Fruit fly (Drosophila melanogaster) whole organism, embryonic: ENCODE measurements around the gene Sap130.

Experiments used
- ATbp ChIP-seq: fragments of 200-800 bp; sonication (Bioruptor generic); optimal IDR thresholded peaks from 2 replicates; lab custom pipeline; 2017; ENCODE audit warnings: missing biosample characterization, mild to moderate bottlenecking, missing genetic modification characterization, missing genetic modification reagents
- Atf3 ChIP-seq: fragments of 200-800 bp; sonication (Bioruptor generic); optimal IDR thresholded peaks from 3 replicates; lab custom pipeline; 2016; ENCODE audit warnings: missing biosample characterization, missing genetic modification characterization
- Atf6 ChIP-seq: fragments of 200-800 bp; sonication (Bioruptor generic); IDR thresholded peaks from 2 replicates; pipeline ENCODE4 v1.3.6; 2022; ENCODE audit warnings: missing biosample characterization, missing genetic modification characterization
- CG10565 ChIP-seq: fragments of 200-800 bp; sonication (Bioruptor generic); optimal IDR thresholded peaks from 3 replicates; lab custom pipeline; 2016; ENCODE audit warnings: missing biosample characterization, mild to moderate bottlenecking, missing genetic modification characterization
- CG11093 ChIP-seq: fragments of 200-800 bp; sonication (Bioruptor generic); IDR thresholded peaks from 3 replicates; pipeline ENCODE4 v1.3.6; 2022; ENCODE audit warnings: missing biosample characterization, missing genetic modification characterization
- CG11456 ChIP-seq: fragments of 200-800 bp; sonication (Bioruptor generic); IDR thresholded peaks from 3 replicates; pipeline ENCODE4 v1.3.6; 2022; ENCODE audit warnings: missing biosample characterization, missing genetic modification characterization
- CG12219 ChIP-seq: fragments of 200-800 bp; sonication (Bioruptor generic); optimal IDR thresholded peaks from 3 replicates; lab custom pipeline; 2018; ENCODE audit warnings: missing biosample characterization, mild to moderate bottlenecking, missing genetic modification characterization
- CG1233 ChIP-seq: fragments of 200-800 bp; sonication (Bioruptor generic); optimal IDR thresholded peaks from 4 replicates; lab custom pipeline; 2018; ENCODE audit warnings: missing biosample characterization, mild to moderate bottlenecking, missing genetic modification characterization
- CG12391 ChIP-seq: fragments of 200-800 bp; sonication (Bioruptor generic); optimal IDR thresholded peaks from 3 replicates; lab custom pipeline; 2018; ENCODE audit warnings: missing biosample characterization, mild to moderate bottlenecking, missing genetic modification characterization, moderate library complexity
- CG14014 ChIP-seq: fragments of 200-800 bp; sonication (Bioruptor generic); IDR thresholded peaks from 2 replicates; pipeline ENCODE4 v1.3.6; 2022; ENCODE audit warnings: missing biosample characterization, missing genetic modification characterization
- CG15073 ChIP-seq: fragments of 200-800 bp; sonication (Bioruptor generic); optimal IDR thresholded peaks from 2 replicates; lab custom pipeline; 2016; ENCODE audit warnings: missing biosample characterization, missing genetic modification characterization
- CG15269 ChIP-seq: fragments of 200-800 bp; sonication (Bioruptor generic); optimal IDR thresholded peaks from 2 replicates; lab custom pipeline; 2018; ENCODE audit warnings: missing biosample characterization, mild to moderate bottlenecking, missing genetic modification characterization, moderate library complexity
- CG17328 ChIP-seq: fragments of 200-800 bp; sonication (Bioruptor generic); IDR thresholded peaks from 2 replicates; pipeline ENCODE4 v1.3.6; 2022; ENCODE audit warnings: missing biosample characterization, missing genetic modification characterization
- CG1792 ChIP-seq: fragments of 200-800 bp; sonication (Bioruptor generic); optimal IDR thresholded peaks from 2 replicates; lab custom pipeline; 2016; ENCODE audit warnings: missing biosample characterization, missing genetic modification characterization
- CG18011 ChIP-seq: fragments of 200-800 bp; sonication (Bioruptor generic); optimal IDR thresholded peaks from 2 replicates; lab custom pipeline; 2017; ENCODE audit warnings: missing biosample characterization, missing genetic modification characterization, mild to moderate bottlenecking, moderate library complexity, missing genotype
- CG2116 ChIP-seq: fragments of 200-800 bp; sonication (Bioruptor generic); optimal IDR thresholded peaks from 3 replicates; lab custom pipeline; 2018; ENCODE audit warnings: missing biosample characterization, mild to moderate bottlenecking, missing genetic modification characterization
- CG3065 ChIP-seq: fragments of 200-800 bp; sonication (Bioruptor generic); optimal IDR thresholded peaks from 2 replicates; lab custom pipeline; 2016; ENCODE audit warnings: missing biosample characterization, missing genetic modification characterization
- CG31388 ChIP-seq: fragments of 200-800 bp; sonication (Bioruptor generic); optimal IDR thresholded peaks from 2 replicates; lab custom pipeline; 2016; ENCODE audit warnings: missing biosample characterization, missing genetic modification characterization
- CG3838 ChIP-seq: fragments of 200-800 bp; sonication (Bioruptor generic); optimal IDR thresholded peaks from 3 replicates; lab custom pipeline; 2016; ENCODE audit warnings: missing biosample characterization, missing genetic modification characterization
- CG4730 ChIP-seq: fragments of 200-800 bp; sonication (Bioruptor generic); IDR thresholded peaks from 2 replicates; pipeline ENCODE4 v1.3.6; 2022; ENCODE audit warnings: missing biosample characterization, missing genetic modification characterization
- CG6175 ChIP-seq: fragments of 200-800 bp; sonication (Bioruptor generic); IDR thresholded peaks from 3 replicates; pipeline ENCODE4 v1.3.6; 2022; ENCODE audit warnings: missing biosample characterization, missing genetic modification characterization
- CG6813 ChIP-seq: fragments of 200-800 bp; sonication (Bioruptor generic); optimal IDR thresholded peaks from 2 replicates; lab custom pipeline; 2017; ENCODE audit warnings: missing biosample characterization, missing genetic modification characterization, mild to moderate bottlenecking, moderate library complexity, missing genetic modification reagents
- CG8478 ChIP-seq: fragments of >200 bp; optimal IDR thresholded peaks from 2 replicates; lab custom pipeline; 2018
- CG9609 ChIP-seq: fragments of 200-800 bp; sonication (Bioruptor generic); optimal IDR thresholded peaks from 3 replicates; lab custom pipeline; 2016; ENCODE audit warnings: missing biosample characterization, missing genetic modification characterization
- CG9727 ChIP-seq: fragments of 200-800 bp; sonication (Bioruptor generic); optimal IDR thresholded peaks from 3 replicates; lab custom pipeline; 2017; ENCODE audit warnings: missing biosample characterization, mild to moderate bottlenecking, missing genetic modification characterization
- CG9817 ChIP-seq: fragments of 200-800 bp; sonication (Bioruptor generic); optimal IDR thresholded peaks from 2 replicates; lab custom pipeline; 2018; ENCODE audit warnings: missing biosample characterization, mild to moderate bottlenecking, missing genetic modification characterization, moderate library complexity
- D19A ChIP-seq: fragments of 200-800 bp; optimal IDR thresholded peaks from 3 replicates; lab custom pipeline; 2019; ENCODE audit warnings: missing biosample characterization, mild to moderate bottlenecking, missing genetic modification characterization, moderate library complexity
- Dip3 ChIP-seq: fragments of 200-800 bp; sonication (Bioruptor generic); optimal IDR thresholded peaks from 3 replicates; lab custom pipeline; 2016; ENCODE audit warnings: missing biosample characterization, missing genetic modification characterization
- Doc3 ChIP-seq: fragments of 200-800 bp; sonication (Bioruptor generic); IDR thresholded peaks from 3 replicates; pipeline ENCODE4 v1.3.6; 2022; ENCODE audit warnings: missing biosample characterization, missing genetic modification characterization; ENCODE audit not compliant: partially characterized antibody
- Hr51 ChIP-seq, 2 experiments: fragments of 200-800 bp; sonication (Bioruptor generic); optimal IDR thresholded peaks; 2 replicates in 1 of 2; 3 replicates in 1 of 2; lab custom pipeline; 2016 to 2018; ENCODE audit warnings: missing biosample characterization in 2 of 2, missing genetic modification characterization in 2 of 2, mild to moderate bottlenecking in 1 of 2, moderate library complexity in 1 of 2
- Hsf ChIP-seq: fragments of 200-800 bp; sonication (Bioruptor generic); optimal IDR thresholded peaks from 3 replicates; lab custom pipeline; 2016; ENCODE audit warnings: missing biosample characterization, missing genetic modification characterization
- Meics ChIP-seq: fragments of 200-800 bp; sonication (Bioruptor generic); optimal IDR thresholded peaks from 2 replicates; lab custom pipeline; 2017; ENCODE audit warnings: missing biosample characterization, mild to moderate bottlenecking, missing genetic modification characterization
- ab ChIP-seq: fragments of 200-800 bp; sonication (Bioruptor generic); optimal IDR thresholded peaks from 2 replicates; lab custom pipeline; 2016; ENCODE audit warnings: missing biosample characterization, missing genetic modification characterization
- abd-A ChIP-seq: fragments of 200-800 bp; sonication (Bioruptor generic); optimal IDR thresholded peaks from 3 replicates; lab custom pipeline; 2019; ENCODE audit warnings: missing biosample characterization, mild to moderate bottlenecking, missing genetic modification characterization, moderate library complexity
- da ChIP-seq: fragments of 200-800 bp; sonication (Bioruptor generic); optimal IDR thresholded peaks from 2 replicates; lab custom pipeline; 2016; ENCODE audit warnings: missing biosample characterization, missing genetic modification characterization
- disco-r ChIP-seq: fragments of 200-800 bp; sonication (Bioruptor generic); optimal IDR thresholded peaks from 2 replicates; lab custom pipeline; 2016; ENCODE audit warnings: missing biosample characterization, missing genetic modification characterization
- esg ChIP-seq: fragments of 200-800 bp; sonication (Bioruptor generic); conservative IDR thresholded peaks from 2 replicates; pipeline ENCODE4 v1.3.6; 2022; ENCODE audit warnings: missing biosample characterization, missing genetic modification characterization
- gem ChIP-seq: fragments of 200-800 bp; sonication (Bioruptor generic); optimal IDR thresholded peaks from 2 replicates; lab custom pipeline; 2019; ENCODE audit warnings: missing biosample characterization, mild to moderate bottlenecking, missing genetic modification characterization, moderate library complexity
- gro ChIP-seq: fragments of 200-800 bp; sonication (Bioruptor generic); optimal IDR thresholded peaks from 2 replicates; lab custom pipeline; 2016; ENCODE audit warnings: missing biosample characterization, missing genetic modification characterization
- ind ChIP-seq: fragments of 200-800 bp; sonication (Bioruptor generic); optimal IDR thresholded peaks from 3 replicates; lab custom pipeline; 2016; ENCODE audit warnings: missing biosample characterization, missing genetic modification characterization
- insv ChIP-seq, 2 experiments: fragments of 200-800 bp; sonication (Bioruptor generic); optimal IDR thresholded peaks; 3 replicates each; lab custom pipeline; 2016 to 2018; ENCODE audit warnings: missing biosample characterization in 2 of 2, missing genetic modification characterization in 2 of 2
- jumu ChIP-seq: fragments of 200-800 bp; sonication (Bioruptor generic); optimal IDR thresholded peaks from 3 replicates; lab custom pipeline; 2016; ENCODE audit warnings: missing biosample characterization, missing genetic modification characterization
- kay ChIP-seq: fragments of 200-800 bp; sonication (Bioruptor generic); optimal IDR thresholded peaks from 2 replicates; lab custom pipeline; 2016; ENCODE audit warnings: missing biosample characterization, missing genetic modification characterization
- onecut ChIP-seq: fragments of 200-800 bp; sonication (Bioruptor generic); IDR thresholded peaks from 2 replicates; pipeline ENCODE4 v1.3.6; 2022; ENCODE audit warnings: missing biosample characterization, missing genetic modification characterization
- pho ChIP-seq: fragments of 200-800 bp; sonication (Bioruptor generic); optimal IDR thresholded peaks from 2 replicates; lab custom pipeline; 2016; ENCODE audit warnings: missing biosample characterization, missing genetic modification characterization
- phol ChIP-seq: fragments of 200-800 bp; sonication (Bioruptor generic); optimal IDR thresholded peaks from 3 replicates; lab custom pipeline; 2018; ENCODE audit warnings: missing biosample characterization, mild to moderate bottlenecking, missing genetic modification characterization, moderate library complexity
- ro ChIP-seq: fragments of 200-800 bp; sonication (Bioruptor generic); IDR thresholded peaks from 2 replicates; pipeline ENCODE4 v1.3.6; 2022; ENCODE audit warnings: missing biosample characterization, missing genetic modification characterization
- row ChIP-seq: fragments of 200-800 bp; sonication (Bioruptor generic); IDR thresholded peaks from 3 replicates; pipeline ENCODE4 v1.3.6; 2022; ENCODE audit warnings: missing biosample characterization, missing genetic modification characterization
- sens ChIP-seq: fragments of 200-800 bp; sonication (Bioruptor generic); peaks from one replicate; lab custom pipeline; 2016; ENCODE audit warnings: missing biosample characterization, missing genetic modification characterization
- slp2 ChIP-seq: fragments of 200-800 bp; sonication (Bioruptor generic); optimal IDR thresholded peaks from 2 replicates; lab custom pipeline; 2016; ENCODE audit warnings: missing biosample characterization, missing genetic modification characterization
- unpg ChIP-seq: fragments of 200-800 bp; sonication (Bioruptor generic); optimal IDR thresholded peaks from 3 replicates; lab custom pipeline; 2018; ENCODE audit warnings: missing biosample characterization, mild to moderate bottlenecking, missing genetic modification characterization, moderate library complexity
- vnd ChIP-seq: fragments of 200-800 bp; sonication (Bioruptor generic); IDR thresholded peaks from 3 replicates; pipeline ENCODE4 v1.3.6; 2022; ENCODE audit warnings: missing biosample characterization, missing genetic modification characterization; ENCODE audit not compliant: partially characterized antibody

Sap130 gene

DNA sequence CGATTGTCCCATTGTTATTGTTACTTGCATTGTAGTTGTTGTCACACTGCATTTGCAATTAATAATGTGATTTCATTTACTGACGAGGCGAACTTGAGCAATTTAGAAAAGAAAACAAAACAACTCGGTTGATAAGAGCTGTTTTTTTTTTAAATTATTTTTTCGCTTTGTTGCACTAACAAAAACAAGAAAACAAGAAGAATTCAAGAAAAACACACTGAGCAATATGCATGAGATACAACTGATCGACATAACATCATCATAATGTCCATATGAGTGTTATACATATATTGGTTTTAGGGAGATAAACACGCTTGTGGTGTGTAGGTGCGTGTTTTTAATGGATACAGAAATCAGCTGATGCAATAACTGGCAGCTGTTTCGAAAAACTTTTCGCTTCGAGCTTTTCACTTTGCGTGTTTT is 3.2 kb upstream of the Sap130 start (continued):
- TF ChIP-seq D19A (no peak), Hsf (GFP tag; lab: Kevin White, UChicago) (no peak), CG14014 (peak; percentile 18; the same call in 1 of the 2 replicates), CG9817 (no peak), CG9609 (GFP tag; lab: Kevin White, UChicago) (no peak), CG4730 (GFP tag; lab: Robert Waterston, UW) (no peak), CG12391 (tag; lab: Kevin White, UChicago) (no peak), ab (GFP tag; lab: Kevin White, UChicago) (no peak), gem (tag; lab: Kevin White, UChicago) (no peak), CG1792 (peak; percentile 0), CG9727 (GFP tag; lab: Kevin White, UChicago) (no peak), unpg (no peak), onecut (no peak), Dip3 (GFP tag; lab: Kevin White, UChicago) (no peak), ro (GFP tag; lab: Robert Waterston, UW) (no peak), CG15269 (tag; lab: Kevin White, UChicago) (peak; percentile 9), CG18011 (no peak), Atf6 (GFP tag; lab: Robert Waterston, UW) (peak; percentile 47; the same call in 1 of the 2 replicates), CG15073 (GFP tag; lab: Kevin White, UChicago) (no peak), CG1233 (GFP tag; lab: Kevin White, UChicago) (peak; percentile 16), abd-A (tag; lab: Kevin White, UChicago) (no peak), jumu (GFP tag; lab: Kevin White, UChicago) (no peak), CG8478 (lab: Kevin White, UChicago) (no peak), disco-r (GFP tag; lab: Kevin White, UChicago) (no peak), CG3838 (GFP tag; lab: Kevin White, UChicago) (no peak), CG12219 (GFP tag; lab: Kevin White, UChicago) (no peak), CG31388 (GFP tag; lab: Kevin White, UChicago) (no peak), pho (GFP tag; lab: Kevin White, UChicago) (peak; percentile 33), CG11093 (GFP tag; lab: Robert Waterston, UW) (peak; percentile 37; the same call in 1 of the 3 replicates), CG10565 (GFP tag; lab: Kevin White, UChicago) (no peak), CG11456 (GFP tag; lab: Robert Waterston, UW) (no peak), vnd (GFP tag; lab: Robert Waterston, UW) (no peak), Atf3 (GFP tag; lab: Kevin White, UChicago) (no peak), Hr51 (GFP tag; optimal IDR thresholded peaks at IDR 0.05; lab: Kevin White, UChicago) (no peak), insv (GFP tag; optimal IDR thresholded peaks at IDR 0.05; lab: Kevin White, UChicago) (peak in 1 of 2 experiments; percentile 22), CG6813 (GFP tag; lab: Kevin White, UChicago) (peak; percentile 16), CG3065 (GFP tag; lab: Kevin White, UChicago) (no peak), da (GFP tag; lab: Kevin White, UChicago) (no peak), sens (GFP tag; lab: Kevin White, UChicago) (peak; percentile 88), phol (tag; lab: Kevin White, UChicago) (no peak), ind (GFP tag; lab: Kevin White, UChicago) (no peak), Doc3 (GFP tag; lab: Robert Waterston, UW) (no peak), row (GFP tag; lab: Robert Waterston, UW) (no peak), esg (GFP tag; lab: Robert Waterston, UW) (no peak), slp2 (GFP tag; lab: Kevin White, UChicago) (no peak), CG17328 (GFP tag; lab: Robert Waterston, UW) (no peak), gro (no peak), kay (GFP tag; lab: Kevin White, UChicago) (no peak), ATbp (GFP tag; lab: Kevin White, UChicago) (peak; percentile 33), CG6175 (GFP tag; lab: Robert Waterston, UW) (no peak), Meics (GFP tag; lab: Kevin White, UChicago) (peak; percentile 29), CG2116 (no peak)
